Worm (Caenorhabditis elegans): Measurements from ENCODE around the gene col-140.
A peak's percentile ranks its signal among the peaks of the same experiment; 100 is the strongest.

col-140 gene

DNA sequence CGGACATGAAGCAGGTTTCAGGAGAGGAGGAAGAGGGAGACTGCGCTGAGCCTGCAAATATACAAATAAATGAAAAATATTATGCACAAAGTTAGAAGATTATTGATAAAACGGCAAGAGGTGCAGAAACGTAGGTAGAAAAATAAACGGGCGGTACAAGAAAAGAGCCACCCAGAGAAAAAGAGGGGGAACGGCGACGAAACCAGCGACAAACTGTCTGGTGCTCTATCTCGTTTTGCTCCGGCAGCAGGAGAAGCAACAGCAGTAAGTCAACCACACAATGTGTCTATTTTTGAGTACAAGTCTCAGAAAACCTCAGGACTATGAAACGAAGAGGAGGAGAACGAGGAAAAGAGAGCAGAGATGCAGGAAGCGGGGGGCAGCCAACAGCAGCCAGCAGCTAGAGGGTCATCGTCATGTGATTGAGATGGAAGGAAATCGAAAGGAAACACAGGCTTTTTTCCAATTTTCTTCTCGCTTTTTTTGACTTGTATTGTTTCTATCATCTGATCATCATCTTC is 9.1 kb upstream of the col-140 start, which contains the start of gene F26F12.3 (continued):
- TF ChIP-seq pbrm-1 (GFP tag; IDR thresholded peaks at IDR 0.05) (peak; percentile 51; the same call in 1 of the 2 replicates), rpc-1 (optimal IDR thresholded peaks at IDR 0.05) (no peak), rpc-1 (tag; optimal IDR thresholded peaks at IDR 0.05) (no peak), Y67H2A.10 (GFP tag; conservative IDR thresholded peaks at IDR 0.05) (no peak), attf-6 (GFP tag; IDR thresholded peaks at IDR 0.05) (no peak), dpl-1 (GFP tag; optimal IDR thresholded peaks at IDR 0.05) (no peak), cebp-2 (GFP tag; IDR thresholded peaks at IDR 0.05) (no peak), sdz-38 (tag; optimal IDR thresholded peaks at IDR 0.05) (no peak)

DNA sequence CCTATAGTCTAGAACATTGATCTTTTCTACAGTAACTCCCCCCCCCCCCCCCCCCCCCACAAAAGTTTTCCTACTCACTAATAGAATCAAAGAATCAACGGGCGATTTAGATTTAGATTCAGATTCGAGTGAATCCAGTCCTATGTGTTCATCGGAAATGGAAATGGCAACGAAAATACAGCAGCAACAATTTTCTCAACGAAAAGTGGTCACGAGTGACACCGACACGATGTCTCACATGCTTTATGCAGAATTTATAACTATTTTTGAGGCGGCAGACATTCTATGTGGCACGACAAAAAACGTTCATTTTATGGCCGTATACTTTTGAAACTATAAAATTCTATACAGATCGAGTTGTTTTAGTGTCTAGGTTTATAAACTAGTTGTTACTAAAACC is 8.5 kb upstream of the col-140 start:
- TF ChIP-seq ztf-3 (GFP tag; optimal IDR thresholded peaks at IDR 0.05) (no peak), lin-26 (GFP tag; IDR thresholded peaks at IDR 0.05) (no peak), K11D2.4 (GFP tag; IDR thresholded peaks at IDR 0.05) (0 out of 2 replicates have a peak, but pooled peaks have one; percentile 17), hlh-26 (GFP tag; conservative IDR thresholded peaks at IDR 0.05) (no peak), attf-6 (GFP tag; IDR thresholded peaks at IDR 0.05) (no peak), egrh-3 (GFP tag; IDR thresholded peaks at IDR 0.05) (0 out of 2 replicates have a peak, but pooled peaks have one; percentile 19), pbrm-1 (GFP tag; IDR thresholded peaks at IDR 0.05) (no peak), die-1 (tag; optimal IDR thresholded peaks at IDR 0.05) (no peak), ccch-3 (GFP tag; optimal IDR thresholded peaks at IDR 0.05) (no peak), xnd-1 (tag; optimal IDR thresholded peaks at IDR 0.05) (no peak)

DNA sequence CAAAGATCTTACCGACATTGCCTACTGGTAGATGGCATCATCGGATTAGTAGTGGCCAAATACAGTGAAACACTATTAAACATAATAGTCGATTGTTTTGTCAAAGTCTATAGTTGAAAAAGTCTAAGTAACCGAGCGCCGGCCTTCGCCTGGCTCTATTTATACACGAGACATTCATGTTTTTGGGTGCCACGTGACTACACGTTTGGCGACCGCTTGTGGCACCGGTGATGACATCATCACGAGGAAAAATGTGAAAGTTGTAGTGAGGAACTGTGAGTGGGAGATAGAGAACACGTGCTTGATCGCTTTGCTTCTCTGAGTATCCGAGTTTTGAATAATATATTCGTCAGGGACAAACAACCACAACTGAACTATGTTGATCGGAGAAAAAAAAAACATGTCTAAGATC is 7.7 kb upstream of the col-140 start:
- no peak for TF ChIP-seq F52B5.7 (tag; optimal IDR thresholded peaks at IDR 0.05)
- TF ChIP-seq snpc-1.3 (tag; optimal IDR thresholded peaks at IDR 0.05; ENCODE audit: insufficient read depth) = no peak
- TF ChIP-seq aptf-2 (GFP tag; conservative IDR thresholded peaks at IDR 0.05) = no peak
- no peak for TF ChIP-seq F23B12.7 (tag; optimal IDR thresholded peaks at IDR 0.05; ENCODE audit: insufficient read depth)
- peak; percentile 70 for TF ChIP-seq nfyb-1 (GFP tag; IDR thresholded peaks at IDR 0.05)
- TF ChIP-seq athp-1 (tag; optimal IDR thresholded peaks at IDR 0.05) = no peak
- no peak for TF ChIP-seq F57A8.1 (GFP tag; optimal IDR thresholded peaks at IDR 0.05)
- TF ChIP-seq aptf-3 (GFP tag; IDR thresholded peaks at IDR 0.05) = no peak
- TF ChIP-seq lir-1 (GFP tag; conservative IDR thresholded peaks at IDR 0.05) = 0 out of 2 replicates have a peak, but pooled peaks have one; percentile 23
- TF ChIP-seq F10E7.11 (tag; optimal IDR thresholded peaks at IDR 0.05) = no peak
- no peak for TF ChIP-seq dpl-1 (GFP tag; optimal IDR thresholded peaks at IDR 0.05)
- TF ChIP-seq rpc-1 (optimal IDR thresholded peaks at IDR 0.05) = no peak
- TF ChIP-seq rpc-1 (tag; optimal IDR thresholded peaks at IDR 0.05) = no peak
- no peak for TF ChIP-seq snpc-3.4 (tag; optimal IDR thresholded peaks at IDR 0.05)
- TF ChIP-seq sdz-38 (tag; optimal IDR thresholded peaks at IDR 0.05) = no peak
- TF ChIP-seq efl-1 (GFP tag; optimal IDR thresholded peaks at IDR 0.05) = no peak
- no peak for TF ChIP-seq repo-1 (tag; optimal IDR thresholded peaks at IDR 0.05)
- no peak for TF ChIP-seq bed-1 (GFP tag; IDR thresholded peaks at IDR 0.05)
- no peak for TF ChIP-seq F57C9.4 (tag; optimal IDR thresholded peaks at IDR 0.05)
- no peak for TF ChIP-seq ccch-3 (GFP tag; optimal IDR thresholded peaks at IDR 0.05)
- no peak for TF ChIP-seq mcd-1 (GFP tag; IDR thresholded peaks at IDR 0.05)
- TF ChIP-seq ceh-27 (GFP tag; optimal IDR thresholded peaks at IDR 0.05) = peak; percentile 58
- peak; percentile 51 for TF ChIP-seq chd-7 (tag; optimal IDR thresholded peaks at IDR 0.05)
- TF ChIP-seq B0019.2 (GFP tag; conservative IDR thresholded peaks at IDR 0.05) = no peak
- no peak for TF ChIP-seq ztf-3 (GFP tag; optimal IDR thresholded peaks at IDR 0.05)
- TF ChIP-seq fkh-3 (tag; optimal IDR thresholded peaks at IDR 0.05) = no peak
- TF ChIP-seq akir-1 (GFP tag; optimal IDR thresholded peaks at IDR 0.05) = no peak
- TF ChIP-seq pha-4 (tag; optimal IDR thresholded peaks at IDR 0.05) = no peak
- TF ChIP-seq hmg-1.2 (GFP tag; IDR thresholded peaks at IDR 0.05) = peak; percentile 20; the same call in 1 of the 2 replicates
- TF ChIP-seq ceh-91 (GFP tag; IDR thresholded peaks at IDR 0.05) = no peak
- peak; percentile 56 for TF ChIP-seq C06A6.2 (GFP tag; conservative IDR thresholded peaks at IDR 0.05)
- peak; percentile 12 for TF ChIP-seq dpff-1 (tag; optimal IDR thresholded peaks at IDR 0.05)
- no peak for TF ChIP-seq B0261.1 (tag; optimal IDR thresholded peaks at IDR 0.05)
- no peak for TF ChIP-seq T26A5.8 (tag; optimal IDR thresholded peaks at IDR 0.05)
- no peak for TF ChIP-seq unc-130 (GFP tag; optimal IDR thresholded peaks at IDR 0.05)
- no peak for TF ChIP-seq hlh-12 (tag; optimal IDR thresholded peaks at IDR 0.05)

Measured in whole organism, young adult.